Fruit fly (Drosophila melanogaster) whole organism, prepupa: ENCODE measurements around the gene CG2267.

Source experiments
- CG3032 ChIP-seq: fragments of 200-800 bp; optimal IDR thresholded peaks from 2 replicates; lab custom pipeline; 2019; ENCODE audit warnings: missing biosample characterization, mild to moderate bottlenecking, missing genetic modification characterization, moderate library complexity
- Sox15 ChIP-seq: fragments of 200-800 bp; sonication (Bioruptor generic); optimal IDR thresholded peaks from 3 replicates; lab custom pipeline; 2016; ENCODE audit warnings: missing biosample characterization, missing genetic modification characterization
- fkh ChIP-seq: fragments of 200-800 bp; sonication (Bioruptor generic); optimal IDR thresholded peaks from 3 replicates; lab custom pipeline; 2017; ENCODE audit warnings: missing biosample characterization, mild to moderate bottlenecking, missing genetic modification characterization, moderate library complexity

Gene CG2267

DNA sequence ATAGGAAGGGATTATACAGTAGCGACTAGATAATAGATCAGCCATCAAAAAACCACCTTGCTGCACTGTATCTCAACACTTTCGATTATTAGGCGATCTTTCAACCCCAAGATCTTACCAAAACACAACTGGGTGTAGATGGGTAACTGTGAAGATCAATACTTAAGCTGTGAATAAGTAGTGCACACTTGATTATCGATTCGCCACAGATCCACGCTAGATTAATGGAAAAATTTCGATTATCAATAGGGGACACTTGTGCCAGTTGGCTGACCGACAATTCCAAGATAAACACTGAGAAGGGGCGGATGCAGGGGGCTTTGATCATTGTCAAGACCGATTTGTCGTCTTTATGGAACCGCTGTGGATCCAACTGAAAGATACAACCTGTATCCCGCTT is 49.7 kb downstream of the CG2267 start, which contains the start of gene CG9702:
CG9702 (plus strand) TSS at position 301 of the 400 bp plus-strand sequence.
- peak; percentile 37 for TF ChIP-seq fkh (GFP tag; lab: Kevin White, UChicago)
- no peak for TF ChIP-seq Sox15 (GFP tag; lab: Kevin White, UChicago)
- no peak for TF ChIP-seq CG3032 (tag; lab: Kevin White, UChicago)
